Fruit fly (Drosophila melanogaster): Measurements from ENCODE around the gene CG1677.

CG1677 gene

dm6 chrX:7285995-7286985 is 119.3 kb downstream of the CG1677 start, which contains the start of gene CG2059:
CG2059 (plus strand) TSS chrX:7286358.
- TF ChIP-seq h (optimal IDR thresholded peaks at IDR 0.05): no peak
- no peak for TF ChIP-seq insv (optimal IDR thresholded peaks at IDR 0.05)
- no peak for TF ChIP-seq ttk (optimal IDR thresholded peaks at IDR 0.05)
- TF ChIP-seq Sin3A (optimal IDR thresholded peaks at IDR 0.05): no peak
- no peak for TF ChIP-seq Myc (optimal IDR thresholded peaks at IDR 0.05)
- no peak for TF ChIP-seq psq (optimal IDR thresholded peaks at IDR 0.05)

dm6 chrX:7285410-7285809 is 120.2 kb downstream of the CG1677 start:
- TF ChIP-seq Sin3A (optimal IDR thresholded peaks at IDR 0.05) (no peak), psq (optimal IDR thresholded peaks at IDR 0.05) (no peak), Myc (optimal IDR thresholded peaks at IDR 0.05) (no peak), h (optimal IDR thresholded peaks at IDR 0.05) (no peak), insv (optimal IDR thresholded peaks at IDR 0.05) (no peak), ttk (optimal IDR thresholded peaks at IDR 0.05) (no peak)

- TF ChIP-seq psq (optimal IDR thresholded peaks at IDR 0.05) (no peak), insv (optimal IDR thresholded peaks at IDR 0.05) (no peak), h (optimal IDR thresholded peaks at IDR 0.05) (no peak), Sin3A (optimal IDR thresholded peaks at IDR 0.05) (no peak), Myc (optimal IDR thresholded peaks at IDR 0.05) (no peak), ttk (optimal IDR thresholded peaks at IDR 0.05) (no peak)
These were observed 120.6 kb downstream of the CG1677 start for dm6 chrX:7284964-7285363.

- TF ChIP-seq ttk (optimal IDR thresholded peaks at IDR 0.05) (no peak), Myc (optimal IDR thresholded peaks at IDR 0.05) (no peak), h (optimal IDR thresholded peaks at IDR 0.05) (no peak), insv (optimal IDR thresholded peaks at IDR 0.05) (no peak), Sin3A (optimal IDR thresholded peaks at IDR 0.05) (no peak), psq (optimal IDR thresholded peaks at IDR 0.05) (no peak)
These were observed 128.6 kb downstream of the CG1677 start for dm6 chrX:7277038-7277437.

dm6 chrX:7271376-7272015 is 134.1 kb downstream of the CG1677 start:
- no peak for TF ChIP-seq Sin3A (optimal IDR thresholded peaks at IDR 0.05)

DNA sequence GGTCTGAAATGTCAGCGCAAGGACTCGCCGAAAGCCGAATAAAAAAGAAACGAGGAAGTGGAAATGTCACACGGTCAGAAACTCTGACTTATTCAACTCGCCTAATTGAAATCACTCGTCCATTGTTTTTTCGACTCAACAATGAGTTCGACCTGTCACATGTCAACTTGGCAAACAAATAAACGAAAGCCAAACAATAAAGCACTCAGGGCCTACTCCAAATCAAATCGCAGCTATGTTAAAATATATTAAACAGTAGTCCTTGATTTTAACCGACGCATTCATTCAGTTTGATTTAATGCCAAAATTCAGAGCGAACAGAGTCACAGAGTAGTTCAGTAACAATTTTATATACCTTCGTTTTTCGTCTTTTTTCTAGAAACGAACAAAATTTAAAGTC is 139.0 kb downstream of the CG1677 start, which contains the start of gene CG1958:
TSS of gene CG1958 (plus strand) at position 301 of the 400 bp plus-strand sequence.
- TF ChIP-seq Sin3A (optimal IDR thresholded peaks at IDR 0.05) (no peak), psq (optimal IDR thresholded peaks at IDR 0.05) (no peak), h (optimal IDR thresholded peaks at IDR 0.05) (no peak), ttk (optimal IDR thresholded peaks at IDR 0.05) (no peak), Myc (optimal IDR thresholded peaks at IDR 0.05) (no peak), insv (optimal IDR thresholded peaks at IDR 0.05) (no peak)

DNA sequence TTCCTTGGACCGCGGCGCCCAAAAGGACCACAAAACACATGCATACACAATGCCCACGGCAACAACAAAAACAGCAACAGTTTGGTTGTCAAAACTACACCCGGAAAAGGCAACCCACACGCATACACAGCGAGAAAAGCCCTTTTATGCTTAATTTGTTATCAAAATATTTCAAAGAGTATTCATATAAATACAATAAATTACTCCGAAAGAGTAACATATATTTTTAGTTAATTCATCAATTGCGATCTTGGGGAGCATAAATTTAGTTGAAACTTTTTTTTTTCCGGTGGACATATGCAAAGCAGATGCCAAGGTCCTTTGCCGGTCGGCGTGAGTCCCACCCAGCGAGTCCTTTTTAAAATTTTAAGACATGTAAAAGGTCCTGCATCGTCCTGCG is 150.4 kb downstream of the CG1677 start:
- TF ChIP-seq Sin3A (optimal IDR thresholded peaks at IDR 0.05): no peak
- no peak for TF ChIP-seq Myc (optimal IDR thresholded peaks at IDR 0.05)
- no peak for TF ChIP-seq psq (optimal IDR thresholded peaks at IDR 0.05)
- TF ChIP-seq ttk (optimal IDR thresholded peaks at IDR 0.05): no peak
- TF ChIP-seq h (optimal IDR thresholded peaks at IDR 0.05): no peak
- no peak for TF ChIP-seq insv (optimal IDR thresholded peaks at IDR 0.05)

DNA sequence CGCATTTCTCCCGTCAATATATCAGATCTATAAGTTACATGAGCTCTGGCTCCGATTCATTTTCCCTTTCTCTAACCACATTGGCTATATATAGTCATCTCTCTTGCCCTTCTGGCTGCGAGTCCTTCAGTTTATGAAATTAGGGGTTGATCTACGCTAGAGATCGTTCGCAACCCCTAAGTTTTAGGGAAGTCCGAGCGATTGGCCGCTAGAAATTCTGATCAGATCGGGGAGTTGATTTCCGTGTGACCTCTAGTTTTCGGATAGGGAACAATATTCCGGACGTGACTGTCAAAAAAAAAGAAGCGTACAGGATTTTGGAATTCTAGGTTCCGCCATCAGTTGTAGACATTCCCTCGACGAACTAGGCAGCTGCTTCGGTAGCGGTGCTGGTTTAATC is 153.1 kb downstream of the CG1677 start:
- no peak for TF ChIP-seq Myc (optimal IDR thresholded peaks at IDR 0.05)
- no peak for TF ChIP-seq Sin3A (optimal IDR thresholded peaks at IDR 0.05)
- TF ChIP-seq h (optimal IDR thresholded peaks at IDR 0.05): no peak
- TF ChIP-seq ttk (optimal IDR thresholded peaks at IDR 0.05): no peak
- no peak for TF ChIP-seq psq (optimal IDR thresholded peaks at IDR 0.05)
- TF ChIP-seq insv (optimal IDR thresholded peaks at IDR 0.05): no peak

- TF ChIP-seq Myc (optimal IDR thresholded peaks at IDR 0.05) (no peak), h (optimal IDR thresholded peaks at IDR 0.05) (no peak), psq (optimal IDR thresholded peaks at IDR 0.05) (no peak), Sin3A (optimal IDR thresholded peaks at IDR 0.05) (no peak), insv (optimal IDR thresholded peaks at IDR 0.05) (no peak), ttk (optimal IDR thresholded peaks at IDR 0.05) (no peak)
These were observed 159.5 kb downstream of the CG1677 start for dm6 chrX:7246070-7246469.

- TF ChIP-seq insv (optimal IDR thresholded peaks at IDR 0.05) (no peak), h (optimal IDR thresholded peaks at IDR 0.05) (no peak), Myc (optimal IDR thresholded peaks at IDR 0.05) (no peak), psq (optimal IDR thresholded peaks at IDR 0.05) (no peak), ttk (optimal IDR thresholded peaks at IDR 0.05) (no peak)
These were observed 163.5 kb downstream of the CG1677 start for dm6 chrX:7241985-7242627.

Measured in Kc167 (cell line).